Fruit fly (Drosophila melanogaster) whole organism, wandering third instar larva: ENCODE measurements around the gene Prp6.
A peak's percentile ranks its signal among the peaks of the same experiment; 100 is the strongest.

Source experiments
- Abd-B ChIP-seq: fragments of >200 bp; optimal IDR thresholded peaks from 2 replicates; lab custom pipeline; 2017; ENCODE audit warnings: missing biosample characterization, missing genetic modification characterization
- CG32264 ChIP-seq: fragments of 200-800 bp; sonication (Bioruptor generic); optimal IDR thresholded peaks from 2 replicates; lab custom pipeline; 2016; ENCODE audit warnings: missing biosample characterization, missing genetic modification characterization
- CG9705 ChIP-seq: fragments of 200-800 bp; sonication (Bioruptor generic); optimal IDR thresholded peaks from 2 replicates; lab custom pipeline; 2018; ENCODE audit warnings: missing biosample characterization, mild to moderate bottlenecking, missing genetic modification characterization
- CrebA ChIP-seq: fragments of 200-800 bp; sonication (Bioruptor generic); optimal IDR thresholded peaks from 2 replicates; lab custom pipeline; 2016; ENCODE audit warnings: missing biosample characterization, mild to moderate bottlenecking, missing genetic modification characterization, borderline replicate concordance
- Dfd ChIP-seq: fragments of >200 bp; optimal IDR thresholded peaks from 2 replicates; lab custom pipeline; 2017; ENCODE audit warnings: missing biosample characterization, missing genetic modification characterization
- GATAd ChIP-seq: sonication (Bioruptor generic); optimal IDR thresholded peaks from 2 replicates; lab custom pipeline; 2016; ENCODE audit warnings: missing biosample characterization, missing genetic modification characterization
- HLH106 ChIP-seq: fragments of 200-800 bp; optimal IDR thresholded peaks from 3 replicates; lab custom pipeline; 2019; ENCODE audit warnings: missing biosample characterization, mild to moderate bottlenecking, missing genetic modification characterization, moderate library complexity
- Hr78 ChIP-seq: fragments of >200 bp; optimal IDR thresholded peaks from 2 replicates; lab custom pipeline; 2017; ENCODE audit warnings: missing biosample characterization, missing genetic modification characterization
- Jra ChIP-seq: sonication (Bioruptor generic); optimal IDR thresholded peaks from 2 replicates; lab custom pipeline; 2016; ENCODE audit warnings: missing biosample characterization, missing genetic modification characterization
- Myc ChIP-seq: fragments of >200 bp; optimal IDR thresholded peaks from 2 replicates; lab custom pipeline; 2017
- OdsH ChIP-seq: fragments of 200-800 bp; sonication (Bioruptor generic); optimal IDR thresholded peaks from 2 replicates; lab custom pipeline; 2016; ENCODE audit warnings: missing biosample characterization, mild to moderate bottlenecking, missing genetic modification characterization
- Rel ChIP-seq, 2 experiments: fragments of 200-800 bp; sonication (Bioruptor generic) in 1 of 2; optimal IDR thresholded peaks; 2 replicates in 1 of 2; 3 replicates in 1 of 2; lab custom pipeline; 2016 to 2019; ENCODE audit warnings: mild to moderate bottlenecking in 2 of 2, missing biosample characterization in 2 of 2, missing genetic modification characterization in 2 of 2, moderate library complexity in 1 of 2
- Sp1 ChIP-seq: fragments of 200-800 bp; sonication (Bioruptor generic); optimal IDR thresholded peaks from 3 replicates; lab custom pipeline; 2019; ENCODE audit warnings: missing biosample characterization, mild to moderate bottlenecking, missing genetic modification characterization, moderate library complexity
- Vsx2 ChIP-seq: fragments of 200-300, 225-300 bp; sonication (Bioruptor generic); optimal IDR thresholded peaks from 2 replicates; lab custom pipeline; 2018; ENCODE audit warnings: missing biosample characterization, missing genetic modification characterization; ENCODE audit not compliant: partially characterized antibody
- br ChIP-seq: fragments of 200-800 bp; sonication (Bioruptor generic); optimal IDR thresholded peaks from 2 replicates; lab custom pipeline; 2016; ENCODE audit warnings: missing biosample characterization, missing genetic modification characterization
- brk ChIP-seq: fragments of 200-800 bp; sonication (Bioruptor generic); optimal IDR thresholded peaks from 2 replicates; lab custom pipeline; 2016; ENCODE audit warnings: missing biosample characterization, mild to moderate bottlenecking, missing genetic modification characterization
- dmrt93B ChIP-seq: fragments of 200-800 bp; sonication (Bioruptor generic); optimal IDR thresholded peaks from 2 replicates; lab custom pipeline; 2018; ENCODE audit warnings: missing biosample characterization, mild to moderate bottlenecking, missing genetic modification characterization
- dsf ChIP-seq: sonication (Bioruptor generic); optimal IDR thresholded peaks from 2 replicates; lab custom pipeline; 2016; ENCODE audit warnings: missing biosample characterization, missing genetic modification characterization, borderline replicate concordance
- ey ChIP-seq: fragments of 200-800 bp; sonication (Bioruptor generic); optimal IDR thresholded peaks from 2 replicates; lab custom pipeline; 2016; ENCODE audit warnings: missing biosample characterization, missing genetic modification characterization
- foxo ChIP-seq, 2 experiments: fragments of 200-800 bp; sonication (Bioruptor generic); optimal IDR thresholded peaks; 2 replicates in 1 of 2; 3 replicates in 1 of 2; lab custom pipeline; 2016 to 2017; ENCODE audit warnings: missing biosample characterization in 2 of 2, missing genetic modification characterization in 2 of 2
- fru ChIP-seq: fragments of 200-800 bp; sonication (Bioruptor generic); optimal IDR thresholded peaks from 3 replicates; lab custom pipeline; 2016; ENCODE audit warnings: missing biosample characterization, mild to moderate bottlenecking, missing genetic modification characterization
- h ChIP-seq: fragments of 200-800 bp; sonication (Bioruptor generic); optimal IDR thresholded peaks from 3 replicates; lab custom pipeline; 2016; ENCODE audit warnings: missing biosample characterization, mild to moderate bottlenecking, missing genetic modification characterization
- jim ChIP-seq: fragments of 175-275, 200-325 bp; sonication (Bioruptor generic); optimal IDR thresholded peaks from 2 replicates; lab custom pipeline; 2016; ENCODE audit warnings: missing biosample characterization, mild to moderate bottlenecking, missing genetic modification characterization
- pan ChIP-seq: fragments of >200 bp; optimal IDR thresholded peaks from 2 replicates; lab custom pipeline; 2017
- psq ChIP-seq: fragments of 200-800 bp; sonication (Bioruptor generic); optimal IDR thresholded peaks from 3 replicates; lab custom pipeline; 2017; ENCODE audit warnings: missing biosample characterization, mild to moderate bottlenecking, missing genetic modification characterization, moderate library complexity
- rgr ChIP-seq: fragments of 200-800 bp; sonication (Bioruptor generic); optimal IDR thresholded peaks from 3 replicates; lab custom pipeline; 2016; ENCODE audit warnings: missing biosample characterization, mild to moderate bottlenecking, missing genetic modification characterization
- sage ChIP-seq: fragments of 200-800 bp; sonication (Bioruptor generic); optimal IDR thresholded peaks from 2 replicates; lab custom pipeline; 2016; ENCODE audit warnings: missing biosample characterization, mild to moderate bottlenecking, missing genetic modification characterization
- tai ChIP-seq: sonication (Bioruptor generic); optimal IDR thresholded peaks from 2 replicates; lab custom pipeline; 2016; ENCODE audit warnings: missing biosample characterization, missing genetic modification characterization
- woc ChIP-seq: sonication (Bioruptor generic); optimal IDR thresholded peaks from 2 replicates; lab custom pipeline; 2016; ENCODE audit warnings: missing biosample characterization, mild to moderate bottlenecking, missing genetic modification characterization

Gene Prp6

dm6 chr3L:18904772-18905601 is at the start of gene Prp6, which contains the start of gene CSN1b:
Gene Prp6, plus strand, starts transcription at chr3L:18905372.
Gene CSN1b, minus strand, starts transcription at chr3L:18904930.
- TF ChIP-seq br (GFP tag; lab: Kevin White, UChicago) (no peak), dmrt93B (GFP tag; lab: Kevin White, UChicago) (no peak), jim (GFP tag; lab: Kevin White, UChicago) (no peak), Hr78 (GFP tag; lab: Kevin White, UChicago) (no peak), woc (peak; percentile 46), Sp1 (GFP tag; lab: Kevin White, UChicago) (no peak), pan (lab: Kevin White, UChicago) (no peak), Rel (GFP tag; optimal IDR thresholded peaks at IDR 0.05; lab: Kevin White, UChicago) (no peak), Rel (tag; optimal IDR thresholded peaks at IDR 0.05; lab: Kevin White, UChicago) (no peak), sage (GFP tag; lab: Kevin White, UChicago) (no peak), psq (GFP tag; lab: Kevin White, UChicago) (peak; percentile 7), ey (GFP tag; lab: Kevin White, UChicago) (no peak), CG9705 (GFP tag; lab: Kevin White, UChicago) (no peak), fru (GFP tag; lab: Kevin White, UChicago) (no peak), rgr (GFP tag; lab: Kevin White, UChicago) (no peak)

DNA sequence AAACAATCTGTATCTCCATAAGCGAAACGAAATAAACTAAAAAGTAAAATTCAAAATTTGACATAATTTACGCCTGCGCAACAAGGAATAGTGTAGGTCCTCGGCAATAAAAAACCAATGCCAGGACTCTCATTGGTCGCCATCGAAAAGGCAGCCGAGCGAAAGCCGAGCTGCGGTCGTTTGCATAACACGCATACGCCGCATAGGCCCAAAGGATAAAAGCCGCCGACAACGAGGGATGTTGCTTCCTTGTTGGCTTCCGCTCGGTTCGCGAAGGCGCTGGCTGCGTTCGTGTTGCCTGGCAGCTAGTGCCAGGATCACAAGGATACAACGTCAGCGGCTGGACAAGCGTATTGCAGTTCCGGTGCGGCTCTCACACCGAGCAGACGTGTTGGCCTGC is 44.7 kb upstream of the Prp6 start:
- TF ChIP-seq Hr78 (GFP tag; lab: Kevin White, UChicago) (no peak), br (GFP tag; lab: Kevin White, UChicago) (no peak), Myc (lab: Kevin White, UChicago) (no peak), woc (no peak), OdsH (GFP tag; lab: Kevin White, UChicago) (no peak), Abd-B (GFP tag; lab: Kevin White, UChicago) (no peak), ey (GFP tag; lab: Kevin White, UChicago) (no peak), Rel (GFP tag; optimal IDR thresholded peaks at IDR 0.05; lab: Kevin White, UChicago) (no peak), Rel (tag; optimal IDR thresholded peaks at IDR 0.05; lab: Kevin White, UChicago) (no peak), tai (no peak)

dm6 chr3L:18861893-18862292 is 43.3 kb upstream of the Prp6 start:
- TF ChIP-seq Vsx2 (GFP tag; lab: Kevin White, UChicago) (no peak), CG32264 (GFP tag; lab: Kevin White, UChicago) (no peak), OdsH (GFP tag; lab: Kevin White, UChicago) (no peak), pan (lab: Kevin White, UChicago) (no peak), Rel (GFP tag; optimal IDR thresholded peaks at IDR 0.05; lab: Kevin White, UChicago) (no peak), Rel (tag; optimal IDR thresholded peaks at IDR 0.05; lab: Kevin White, UChicago) (no peak), dmrt93B (GFP tag; lab: Kevin White, UChicago) (no peak), Dfd (GFP tag; lab: Kevin White, UChicago) (no peak), dsf (GFP tag; lab: Kevin White, UChicago) (no peak)

dm6 chr3L:18863327-18863726 is 41.8 kb upstream of the Prp6 start, which contains the start of gene CG6865:
Gene CG6865, plus strand, starts transcription at chr3L:18863647.
- TF ChIP-seq h = no peak
- no peak for TF ChIP-seq CrebA (GFP tag; lab: Kevin White, UChicago)
- TF ChIP-seq, all 38 proteins: peak for 0

- peak; percentile 0 for TF ChIP-seq brk (GFP tag; lab: Kevin White, UChicago)
- no peak for TF ChIP-seq CG32264 (GFP tag; lab: Kevin White, UChicago)
- no peak for TF ChIP-seq foxo (GFP tag; optimal IDR thresholded peaks at IDR 0.05; lab: Kevin White, UChicago)
- TF ChIP-seq Jra (GFP tag; lab: Kevin White, UChicago) = no peak
- TF ChIP-seq woc = peak; percentile 11
- no peak for TF ChIP-seq Rel (GFP tag; optimal IDR thresholded peaks at IDR 0.05; lab: Kevin White, UChicago)
- TF ChIP-seq Rel (tag; optimal IDR thresholded peaks at IDR 0.05; lab: Kevin White, UChicago) = peak; percentile 52
- peak; percentile 64 for TF ChIP-seq sage (GFP tag; lab: Kevin White, UChicago)
- TF ChIP-seq psq (GFP tag; lab: Kevin White, UChicago) = no peak
- no peak for TF ChIP-seq HLH106 (tag; lab: Kevin White, UChicago)
- no peak for TF ChIP-seq GATAd (GFP tag; lab: Kevin White, UChicago)
Measured at dm6 chr3L:18865447-18866367, 39.5 kb upstream of the Prp6 start, which contains the start of gene CG14074. Gene CG14074, plus strand, starts transcription at chr3L:18866225.
